Fruit fly (Drosophila melanogaster) Kc167 (cell line): ENCODE measurements around the gene Ptp61F.

Source experiments
- h ChIP-seq: fragments of >200 bp; optimal IDR thresholded peaks from 3 replicates; lab custom pipeline; 2018; ENCODE audit warnings: missing external identifiers
- psq ChIP-seq: fragments of >200 bp; optimal IDR thresholded peaks from 2 replicates; lab custom pipeline; 2017; ENCODE audit warnings: missing external identifiers
- ttk ChIP-seq: sonication (Bioruptor generic); optimal IDR thresholded peaks from 2 replicates; lab custom pipeline; 2017; ENCODE audit warnings: missing external identifiers

DNA sequence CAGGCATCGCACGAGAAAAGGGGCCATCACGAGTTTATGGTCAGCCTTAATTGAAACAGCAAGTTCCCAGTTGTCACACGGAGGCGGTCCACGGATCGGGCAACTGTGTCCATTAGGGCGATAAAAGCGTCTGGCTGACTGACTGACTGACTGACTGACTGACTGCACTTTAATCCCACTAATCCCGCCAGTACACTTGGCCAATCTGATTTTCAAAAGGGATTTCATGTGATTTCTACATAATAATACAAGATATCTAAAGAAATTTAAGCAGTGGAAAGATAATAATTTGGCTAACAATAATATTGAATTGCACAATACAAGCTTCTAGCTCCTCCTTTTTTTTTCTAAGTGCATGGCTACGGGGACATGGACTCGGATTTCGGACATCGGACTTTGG is 32.7 kb downstream of the Ptp61F start:
- TF ChIP-seq h (no peak), ttk (no peak), psq (no peak)
